Fruit fly (Drosophila melanogaster): Measurements from ENCODE around the gene Dim1.

The Dim1 gene

DNA sequence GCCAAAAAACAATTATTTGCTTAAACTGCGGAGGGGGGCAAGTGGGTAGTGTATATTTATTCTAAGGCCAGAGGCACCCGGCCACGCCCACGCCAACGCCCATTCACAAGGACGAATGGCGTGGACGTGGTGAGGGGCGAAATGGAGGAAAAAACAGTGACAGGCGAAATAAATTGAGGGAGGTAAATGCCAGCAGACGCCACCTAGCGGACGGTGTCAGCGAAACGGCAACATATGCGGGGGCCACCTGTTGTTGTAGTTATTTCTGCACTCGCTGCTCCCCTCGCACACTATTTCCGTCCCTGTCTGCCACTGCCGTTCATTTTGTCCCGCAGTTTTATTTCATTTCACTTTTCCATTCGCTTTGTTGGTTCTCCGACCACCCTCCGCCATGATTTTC lies 14.9 kb downstream of the Dim1 start (continued):
- TF ChIP-seq CG42726 (GFP tag; IDR thresholded peaks at IDR 0.05; ENCODE audit: partially characterized antibody) (0 out of 2 replicates have a peak, but pooled peaks have one; percentile 60), CG34422 (GFP tag; IDR thresholded peaks at IDR 0.05) (no peak), usp (GFP tag; optimal IDR thresholded peaks at IDR 0.05) (no peak), Dll (GFP tag; IDR thresholded peaks at IDR 0.05; ENCODE audit: partially characterized antibody) (no peak), CG6854 (GFP tag; optimal IDR thresholded peaks at IDR 0.05) (no peak), Xrp1 (GFP tag; IDR thresholded peaks at IDR 0.05) (no peak), Jarid2 (GFP tag; optimal IDR thresholded peaks at IDR 0.05) (no peak), CG12391 (tag; optimal IDR thresholded peaks at IDR 0.05) (no peak), Tbp (GFP tag; optimal IDR thresholded peaks at IDR 0.05) (no peak), crp (GFP tag; optimal IDR thresholded peaks at IDR 0.05) (no peak), sob (GFP tag; IDR thresholded peaks at IDR 0.05) (no peak), cg (GFP tag; optimal IDR thresholded peaks at IDR 0.05) (no peak), so (GFP tag; IDR thresholded peaks at IDR 0.05) (no peak), CG2678 (tag; optimal IDR thresholded peaks at IDR 0.05) (no peak), jigr1 (GFP tag; IDR thresholded peaks at IDR 0.05) (no peak), CG3163 (GFP tag; optimal IDR thresholded peaks at IDR 0.05) (no peak), mirr (GFP tag; optimal IDR thresholded peaks at IDR 0.05) (peak; percentile 7), tup (GFP tag; optimal IDR thresholded peaks at IDR 0.05) (no peak), CG2202 (tag; optimal IDR thresholded peaks at IDR 0.05) (no peak), Atf6 (GFP tag; IDR thresholded peaks at IDR 0.05) (0 out of 2 replicates have a peak, but pooled peaks have one; percentile 28), CG17829 (tag; optimal IDR thresholded peaks at IDR 0.05) (no peak), GATAe (GFP tag; conservative IDR thresholded peaks at IDR 0.05) (no peak), CG17361 (GFP tag; IDR thresholded peaks at IDR 0.05) (no peak), Usf (GFP tag; optimal IDR thresholded peaks at IDR 0.05) (no peak), Max (GFP tag; optimal IDR thresholded peaks at IDR 0.05) (no peak), CG14050 (GFP tag; IDR thresholded peaks at IDR 0.05) (no peak), lab (GFP tag; optimal IDR thresholded peaks at IDR 0.05) (peak; percentile 18), Ets65A (GFP tag) (peak; percentile 78), CG10654 (GFP tag; optimal IDR thresholded peaks at IDR 0.05) (no peak), HLHmδ (GFP tag; optimal IDR thresholded peaks at IDR 0.05) (no peak), unc-4 (GFP tag; IDR thresholded peaks at IDR 0.05; ENCODE audit: partially characterized antibody) (no peak), otp (GFP tag; IDR thresholded peaks at IDR 0.05) (0 out of 3 replicates have a peak, but pooled peaks have one; percentile 42), eyg (GFP tag; optimal IDR thresholded peaks at IDR 0.05) (no peak), CG3065 (GFP tag; optimal IDR thresholded peaks at IDR 0.05) (no peak), Kr (GFP tag; optimal IDR thresholded peaks at IDR 0.05) (no peak), Six4 (GFP tag; optimal IDR thresholded peaks at IDR 0.05) (no peak), maf-S (GFP tag; optimal IDR thresholded peaks at IDR 0.05) (no peak), CG11093 (GFP tag; IDR thresholded peaks at IDR 0.05) (no peak), crol (GFP tag; IDR thresholded peaks at IDR 0.05) (no peak), stc (GFP tag; IDR thresholded peaks at IDR 0.05) (peak; percentile 53), CG5953 (GFP tag; IDR thresholded peaks at IDR 0.05) (no peak), CrebB (tag; optimal IDR thresholded peaks at IDR 0.05) (no peak), onecut (GFP tag; IDR thresholded peaks at IDR 0.05) (peak; percentile 33; the same call in 1 of the 2 replicates), Hr78 (GFP tag; optimal IDR thresholded peaks at IDR 0.05) (no peak), Optix (GFP tag; IDR thresholded peaks at IDR 0.05) (peak; percentile 32; the same call in 1 of the 3 replicates), Hsf (GFP tag; optimal IDR thresholded peaks at IDR 0.05) (no peak), grau (tag; optimal IDR thresholded peaks at IDR 0.05) (no peak), D (optimal IDR thresholded peaks at IDR 0.05) (no peak), D (GFP tag; optimal IDR thresholded peaks at IDR 0.05) (peak; percentile 15), Sox100B (GFP tag; optimal IDR thresholded peaks at IDR 0.05) (no peak), CG10274 (GFP tag; optimal IDR thresholded peaks at IDR 0.05) (no peak), CG10267 (tag; optimal IDR thresholded peaks at IDR 0.05) (no peak)

Data from whole organism, embryonic.